Fruit fly (Drosophila melanogaster): Measurements from ENCODE around the gene CG8028.

Gene CG8028

DNA sequence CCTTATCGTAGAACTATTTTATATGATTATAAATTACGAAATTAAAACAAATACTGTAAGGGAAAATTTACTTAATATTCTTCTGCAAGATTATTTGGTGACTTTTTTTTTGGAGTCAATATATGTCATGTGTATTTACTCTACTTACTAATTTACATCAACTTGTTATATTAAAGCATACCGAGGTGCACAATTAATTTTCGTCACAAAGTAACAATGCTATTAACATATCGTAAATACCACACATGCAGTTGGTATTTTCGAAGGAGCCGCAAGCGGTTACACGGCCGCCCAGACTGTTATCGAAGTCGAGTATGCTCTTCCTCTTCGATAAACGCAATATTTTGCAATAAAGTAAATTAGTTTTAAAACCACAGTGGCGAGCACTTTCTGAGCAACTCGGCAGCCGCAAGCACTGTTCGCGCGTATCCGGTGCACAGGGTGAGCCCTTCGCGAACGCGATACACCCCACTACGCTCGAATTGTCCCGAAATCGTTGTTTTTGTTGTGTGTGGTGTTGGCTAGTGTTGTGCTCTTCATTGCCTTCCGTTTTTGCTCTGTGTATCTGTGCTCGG is 18.5 kb downstream of the CG8028 start, which contains the start of gene Vav (continued):
- TF ChIP-seq CG11398 (GFP tag; optimal IDR thresholded peaks at IDR 0.05) = no peak
- TF ChIP-seq CG30431 (GFP tag; optimal IDR thresholded peaks at IDR 0.05) = no peak
- peak; percentile 50 for TF ChIP-seq sna (GFP tag; IDR thresholded peaks at IDR 0.05; ENCODE audit: partially characterized antibody)
- TF ChIP-seq twi (tag; optimal IDR thresholded peaks at IDR 0.05) = no peak
- TF ChIP-seq nerfin-1 (tag; optimal IDR thresholded peaks at IDR 0.05) = no peak
- TF ChIP-seq CG7987 (GFP tag; optimal IDR thresholded peaks at IDR 0.05) = peak; percentile 22
- TF ChIP-seq Dad (GFP tag; optimal IDR thresholded peaks at IDR 0.05) = no peak
- TF ChIP-seq ken (GFP tag; IDR thresholded peaks at IDR 0.05) = no peak
- TF ChIP-seq CG7786 (GFP tag; optimal IDR thresholded peaks at IDR 0.05) = no peak
- TF ChIP-seq luna (GFP tag; optimal IDR thresholded peaks at IDR 0.05) = no peak
- TF ChIP-seq CG15073 (GFP tag; optimal IDR thresholded peaks at IDR 0.05) = no peak
- no peak for TF ChIP-seq CG3407 (GFP tag; optimal IDR thresholded peaks at IDR 0.05)
- no peak; the same call in 2 of the 3 replicates for TF ChIP-seq HLH4C (GFP tag; IDR thresholded peaks at IDR 0.05; ENCODE audit: partially characterized antibody)
- TF ChIP-seq NC2β (GFP tag; optimal IDR thresholded peaks at IDR 0.05) = no peak
- TF ChIP-seq otp (GFP tag; IDR thresholded peaks at IDR 0.05) = no peak
- no peak for TF ChIP-seq zfh2 (GFP tag; optimal IDR thresholded peaks at IDR 0.05)
- peak; percentile 92 for TF ChIP-seq CG17385 (GFP tag; optimal IDR thresholded peaks at IDR 0.05)
- TF ChIP-seq CG12071 (GFP tag; optimal IDR thresholded peaks at IDR 0.05) = peak; percentile 51
- TF ChIP-seq Doc3 (GFP tag; IDR thresholded peaks at IDR 0.05; ENCODE audit: partially characterized antibody) = no peak
- TF ChIP-seq E2f2 (GFP tag; IDR thresholded peaks at IDR 0.05) = peak; percentile 53; the same call in 1 of the 2 replicates
- TF ChIP-seq odd (GFP tag; optimal IDR thresholded peaks at IDR 0.05) = peak; percentile 52
- no peak for TF ChIP-seq gcm (GFP tag; optimal IDR thresholded peaks at IDR 0.05)
- TF ChIP-seq CG4360 (GFP tag; IDR thresholded peaks at IDR 0.05) = 0 out of 2 replicates have a peak, but pooled peaks have one; percentile 18
- TF ChIP-seq CG14860 (GFP tag; IDR thresholded peaks at IDR 0.05; ENCODE audit: partially characterized antibody) = peak; percentile 32; the same call in 1 of the 3 replicates
- TF ChIP-seq CG14667 (GFP tag; IDR thresholded peaks at IDR 0.05) = no peak
- TF ChIP-seq seq (GFP tag; IDR thresholded peaks at IDR 0.05) = no peak
- TF ChIP-seq Dp (GFP tag; optimal IDR thresholded peaks at IDR 0.05) = peak; percentile 9
- TF ChIP-seq fd64A (GFP tag; optimal IDR thresholded peaks at IDR 0.05) = no peak
- no peak for TF ChIP-seq fd3F (GFP tag; optimal IDR thresholded peaks at IDR 0.05)
- no peak for TF ChIP-seq Chrac-16 (GFP tag; optimal IDR thresholded peaks at IDR 0.05)
- TF ChIP-seq fd96Cb (tag; optimal IDR thresholded peaks at IDR 0.05) = no peak
- no peak for TF ChIP-seq CG6765 (GFP tag; optimal IDR thresholded peaks at IDR 0.05)
- no peak for TF ChIP-seq prd (optimal IDR thresholded peaks at IDR 0.05)
- TF ChIP-seq prd (GFP tag; IDR thresholded peaks at IDR 0.05) = 0 out of 3 replicates have a peak, but pooled peaks have one; percentile 4
- TF ChIP-seq CG15011 (GFP tag; optimal IDR thresholded peaks at IDR 0.05) = no peak
- TF ChIP-seq CG3847 (GFP tag; IDR thresholded peaks at IDR 0.05) = no peak
- TF ChIP-seq Xbp1 (GFP tag; optimal IDR thresholded peaks at IDR 0.05) = no peak
- TF ChIP-seq CG12236 (GFP tag; optimal IDR thresholded peaks at IDR 0.05) = no peak
- no peak for TF ChIP-seq CG2875 (GFP tag; optimal IDR thresholded peaks at IDR 0.05)
- TF ChIP-seq CG12942 (GFP tag; optimal IDR thresholded peaks at IDR 0.05) = no peak
- TF ChIP-seq sim (GFP tag; IDR thresholded peaks at IDR 0.05) = no peak
- no peak for TF ChIP-seq vnd (GFP tag; IDR thresholded peaks at IDR 0.05; ENCODE audit: partially characterized antibody)
- TF ChIP-seq CG6791 (GFP tag; IDR thresholded peaks at IDR 0.05; ENCODE audit: partially characterized antibody) = 0 out of 3 replicates have a peak, but pooled peaks have one; percentile 15
- TF ChIP-seq az2 (GFP tag; optimal IDR thresholded peaks at IDR 0.05) = no peak
- no peak for TF ChIP-seq CG10267 (tag; optimal IDR thresholded peaks at IDR 0.05)
- TF ChIP-seq CG18599 (GFP tag; optimal IDR thresholded peaks at IDR 0.05) = no peak
- TF ChIP-seq dysf (GFP tag; IDR thresholded peaks at IDR 0.05) = 0 out of 3 replicates have a peak, but pooled peaks have one; percentile 6
- TF ChIP-seq Lpt (GFP tag; optimal IDR thresholded peaks at IDR 0.05) = no peak
- no peak for TF ChIP-seq ewg (GFP tag; optimal IDR thresholded peaks at IDR 0.05)
- no peak for TF ChIP-seq fu2 (GFP tag; optimal IDR thresholded peaks at IDR 0.05)
